Worm (Caenorhabditis elegans) whole organism, L3 larva: ENCODE results near the gene gpx-7.

Source experiments
- ZK546.5 ChIP-seq: sonication (generic microtip); optimal IDR thresholded peaks from 2 replicates; lab custom pipeline; 2017; ENCODE audit warnings: missing biosample characterization, missing genetic modification characterization
- ama-1 ChIP-seq: fragments of 150-350 bp; optimal IDR thresholded peaks from 2 replicates; lab custom pipeline; 2018
- elt-1 ChIP-seq: fragments of 150-350 bp; optimal IDR thresholded peaks from 2 replicates; lab custom pipeline; 2014; ENCODE audit warnings: missing biosample characterization, missing genetic modification characterization
- elt-2 ChIP-seq: sonication (generic microtip); optimal IDR thresholded peaks from 2 replicates; lab custom pipeline; 2016; ENCODE audit warnings: missing genetic modification reagents, mild to moderate bottlenecking, missing genetic modification characterization, missing compliant biosample characterization
- elt-3 ChIP-seq, 3 experiments: fragments of 150-350 bp in 1 of 3; sonication (generic microtip) in 2 of 3; optimal IDR thresholded peaks; 2 replicates in 2 of 3; 4 replicates in 1 of 3; lab custom pipeline; 2014 to 2017; ENCODE audit warnings: missing biosample characterization in 3 of 3, missing genetic modification characterization in 3 of 3
- fos-1 ChIP-seq: fragments of 150-350 bp; optimal IDR thresholded peaks from 2 replicates; lab custom pipeline; 2014; ENCODE audit warnings: missing biosample characterization, missing genetic modification characterization
- lin-15B ChIP-seq: fragments of 150-350 bp; optimal IDR thresholded peaks from 2 replicates; lab custom pipeline; 2014; ENCODE audit warnings: missing biosample characterization, missing genetic modification characterization
- lin-39 ChIP-seq: fragments of 150-350 bp; optimal IDR thresholded peaks from 2 replicates; lab custom pipeline; 2018; ENCODE audit warnings: missing biosample characterization, missing genetic modification reagents, missing genetic modification characterization
- nhr-11 ChIP-seq: fragments of 150-350 bp; optimal IDR thresholded peaks from 2 replicates; lab custom pipeline; 2014; ENCODE audit warnings: missing biosample characterization, missing genetic modification characterization
- nhr-12 ChIP-seq: fragments of 150-350 bp; optimal IDR thresholded peaks from 2 replicates; lab custom pipeline; 2014; ENCODE audit warnings: missing biosample characterization, missing genetic modification characterization
- nhr-237 ChIP-seq: fragments of 150-350 bp; optimal IDR thresholded peaks from 2 replicates; lab custom pipeline; 2014; ENCODE audit warnings: missing biosample characterization, missing genetic modification characterization
- pha-4 ChIP-seq: fragments of 150-350 bp; optimal IDR thresholded peaks from 2 replicates; lab custom pipeline; 2014; ENCODE audit warnings: missing biosample characterization, missing genetic modification reagents, missing genetic modification characterization
- unc-39 ChIP-seq: sonication (generic microtip); optimal IDR thresholded peaks from 4 replicates; lab custom pipeline; 2017; ENCODE audit warnings: missing biosample characterization, missing genetic modification characterization
- unc-62 ChIP-seq: fragments of 150-350 bp; sonication (generic microtip); optimal IDR thresholded peaks from 4 replicates; lab custom pipeline; 2014; ENCODE audit warnings: missing biosample characterization, missing genetic modification reagents, missing genetic modification characterization

- TF ChIP-seq nhr-12 (tag; lab: Kevin White, UChicago): no peak
- TF ChIP-seq lin-15B (tag; lab: Kevin White, UChicago): no peak
- TF ChIP-seq ama-1 (lab: Kevin White, UChicago): no peak
- TF ChIP-seq elt-3 (tag; optimal IDR thresholded peaks at IDR 0.05; lab: Kevin White, UChicago): no peak
- TF ChIP-seq elt-1 (tag; lab: Kevin White, UChicago): no peak
- no peak for TF ChIP-seq ZK546.5 (tag; lab: Kevin White, UChicago)
- TF ChIP-seq nhr-11 (tag; lab: Kevin White, UChicago): no peak
- no peak for TF ChIP-seq unc-39 (tag; lab: Kevin White, UChicago)
- TF ChIP-seq nhr-237: no peak
- no peak for TF ChIP-seq unc-62 (GFP tag; lab: Kevin White, UChicago)
- no peak for TF ChIP-seq fos-1 (tag; lab: Kevin White, UChicago)
- TF ChIP-seq pha-4 (tag; lab: Kevin White, UChicago): no peak
- TF ChIP-seq lin-39 (tag; lab: Kevin White, UChicago): no peak
- TF ChIP-seq elt-2 (tag; lab: Kevin White, UChicago): no peak
These were observed 42.7 kb upstream of the gpx-7 start, which contains the start of gene idpp-11 for ce11 chrX:7842241-7842640.
